Worm (Caenorhabditis elegans) whole organism, midembryonic: ENCODE measurements around the gene srz-54.

Source experiments
- T22C8.4 ChIP-seq: fragments of 200-800 bp; sonication (Bioruptor generic); IDR thresholded peaks from 2 replicates; pipeline ENCODE4 v1.3.6; 2022; ENCODE audit warnings: missing genetic modification characterization, missing compliant biosample characterization
- cog-1 ChIP-seq: sonication (generic microtip); optimal IDR thresholded peaks from 2 replicates; lab custom pipeline; 2016; ENCODE audit warnings: missing genetic modification characterization, missing compliant biosample characterization
- flt-1 ChIP-seq: fragments of 200-800 bp; sonication (Bioruptor generic); IDR thresholded peaks from 2 replicates; pipeline ENCODE4 v1.3.6; 2022; ENCODE audit warnings: missing genetic modification characterization, missing compliant biosample characterization
- klf-2 ChIP-seq: fragments of 200-800 bp; sonication (Bioruptor generic); conservative IDR thresholded peaks from 2 replicates; pipeline ENCODE4 v1.3.6; 2022; ENCODE audit warnings: missing genetic modification reagents, missing genetic modification characterization, missing compliant biosample characterization
- med-1 ChIP-seq: sonication (generic microtip); optimal IDR thresholded peaks from 2 replicates; lab custom pipeline; 2017; ENCODE audit warnings: missing genetic modification characterization, mild to moderate bottlenecking, missing compliant biosample characterization, antibody characterized with exemption, missing genetic modification reagents; ENCODE audit not compliant: insufficient read depth
- ref-1 ChIP-seq: fragments of 200-800 bp; sonication (Bioruptor generic); conservative IDR thresholded peaks from 2 replicates; pipeline ENCODE4 v1.3.6; 2022; ENCODE audit warnings: missing genetic modification reagents, missing genetic modification characterization, missing compliant biosample characterization
- tab-1 ChIP-seq: fragments of 200-800 bp; sonication (Bioruptor generic); IDR thresholded peaks from 2 replicates; pipeline ENCODE4 v1.3.6; 2022; ENCODE audit warnings: missing genetic modification characterization, missing compliant biosample characterization
- ztf-23 ChIP-seq: fragments of 200-800 bp; sonication (Bioruptor generic); IDR thresholded peaks from 2 replicates; pipeline ENCODE4 v1.3.6; 2022; ENCODE audit warnings: missing genetic modification reagents, missing genetic modification characterization, missing compliant biosample characterization
- ztf-29 ChIP-seq: fragments of 200-800 bp; sonication (Bioruptor generic); IDR thresholded peaks from 2 replicates; pipeline ENCODE4 v1.3.6; 2022; ENCODE audit warnings: missing genetic modification reagents, missing genetic modification characterization, missing compliant biosample characterization

The srz-54 gene

ce11 chrV:16972134-16972533 lies 8.3 kb upstream of the srz-54 start, which contains the start of gene srh-119:
Gene srh-119 (plus strand): TSS chrV:16972434.
- TF ChIP-seq ztf-29 (no peak), T22C8.4 (no peak), cog-1 (tag; lab: Kevin White, UChicago) (no peak), ref-1 (GFP tag; lab: Robert Waterston, UW) (no peak), tab-1 (no peak), flt-1 (no peak), ztf-23 (GFP tag; lab: Robert Waterston, UW) (no peak), med-1 (GFP tag; lab: Kevin White, UChicago) (no peak), klf-2 (GFP tag; lab: Robert Waterston, UW) (no peak)

- no peak for TF ChIP-seq ztf-29
- TF ChIP-seq tab-1 = no peak
- TF ChIP-seq ref-1 (GFP tag; lab: Robert Waterston, UW) = no peak
Observed at ce11 chrV:16973338-16973737, 7.1 kb upstream of the srz-54 start.

- TF ChIP-seq med-1 (GFP tag; lab: Kevin White, UChicago) = no peak
- no peak for TF ChIP-seq ztf-29
- TF ChIP-seq klf-2 (GFP tag; lab: Robert Waterston, UW) = no peak
- no peak for TF ChIP-seq T22C8.4
- TF ChIP-seq tab-1 = no peak
- no peak for TF ChIP-seq ztf-23 (GFP tag; lab: Robert Waterston, UW)
- TF ChIP-seq cog-1 (tag; lab: Kevin White, UChicago) = no peak
- TF ChIP-seq flt-1 = no peak
- no peak for TF ChIP-seq ref-1 (GFP tag; lab: Robert Waterston, UW)
Observed at ce11 chrV:16974919-16975318, 5.5 kb upstream of the srz-54 start, which contains the start of gene srx-54. Gene srx-54 (plus strand): TSS chrV:16975219.

- TF ChIP-seq T22C8.4 = no peak
- TF ChIP-seq ztf-29 = no peak
- TF ChIP-seq ref-1 (GFP tag; lab: Robert Waterston, UW) = no peak
- TF ChIP-seq ztf-23 (GFP tag; lab: Robert Waterston, UW) = no peak
- TF ChIP-seq klf-2 (GFP tag; lab: Robert Waterston, UW) = no peak
- no peak for TF ChIP-seq flt-1
- no peak for TF ChIP-seq tab-1
- no peak for TF ChIP-seq cog-1 (tag; lab: Kevin White, UChicago)
- no peak for TF ChIP-seq med-1 (GFP tag; lab: Kevin White, UChicago)
Observed at ce11 chrV:16987035-16987434, 6.6 kb downstream of the srz-54 start, which contains the start of gene Y102A5C.40. Gene Y102A5C.40 (minus strand): TSS chrV:16987135.

- TF ChIP-seq klf-2 (GFP tag; lab: Robert Waterston, UW) = no peak
- no peak for TF ChIP-seq tab-1
- no peak for TF ChIP-seq ztf-23 (GFP tag; lab: Robert Waterston, UW)
- TF ChIP-seq flt-1 = no peak
- TF ChIP-seq ref-1 (GFP tag; lab: Robert Waterston, UW) = no peak
- no peak for TF ChIP-seq cog-1 (tag; lab: Kevin White, UChicago)
- no peak for TF ChIP-seq med-1 (GFP tag; lab: Kevin White, UChicago)
- no peak for TF ChIP-seq ztf-29
- TF ChIP-seq T22C8.4 = no peak
Observed at ce11 chrV:16987783-16988182, 7.3 kb downstream of the srz-54 start.

- TF ChIP-seq tab-1 (no peak), T22C8.4 (no peak), ref-1 (GFP tag; lab: Robert Waterston, UW) (no peak), klf-2 (GFP tag; lab: Robert Waterston, UW) (no peak), ztf-29 (no peak), cog-1 (tag; lab: Kevin White, UChicago) (no peak), flt-1 (no peak), ztf-23 (GFP tag; lab: Robert Waterston, UW) (no peak), med-1 (GFP tag; lab: Kevin White, UChicago) (no peak)
Observed at ce11 chrV:16988614-16989013, 8.1 kb downstream of the srz-54 start, which contains the start of gene Y102A5C.27. Gene Y102A5C.27 (minus strand): TSS chrV:16988714.

ce11 chrV:16991734-16992133 lies 11.3 kb downstream of the srz-54 start, which contains the start of gene srz-95:
Gene srz-95 (plus strand): TSS chrV:16992034.
- TF ChIP-seq klf-2 (GFP tag; lab: Robert Waterston, UW) (no peak), flt-1 (no peak), cog-1 (tag; lab: Kevin White, UChicago) (no peak), ztf-29 (no peak), ztf-23 (GFP tag; lab: Robert Waterston, UW) (no peak), ref-1 (GFP tag; lab: Robert Waterston, UW) (no peak), med-1 (GFP tag; lab: Kevin White, UChicago) (no peak), T22C8.4 (no peak), tab-1 (no peak)

- TF ChIP-seq cog-1 (tag; lab: Kevin White, UChicago) = no peak
- TF ChIP-seq tab-1 = no peak
- TF ChIP-seq ref-1 (GFP tag; lab: Robert Waterston, UW) = no peak
- TF ChIP-seq klf-2 (GFP tag; lab: Robert Waterston, UW) = no peak
- TF ChIP-seq T22C8.4 = no peak
- TF ChIP-seq flt-1 = no peak
- no peak for TF ChIP-seq ztf-29
- no peak for TF ChIP-seq ztf-23 (GFP tag; lab: Robert Waterston, UW)
- no peak for TF ChIP-seq med-1 (GFP tag; lab: Kevin White, UChicago)
Observed at ce11 chrV:16992383-16992782, 11.9 kb downstream of the srz-54 start.

- no peak for TF ChIP-seq tab-1
- no peak for TF ChIP-seq cog-1 (tag; lab: Kevin White, UChicago)
- TF ChIP-seq med-1 (GFP tag; lab: Kevin White, UChicago) = no peak
- no peak for TF ChIP-seq klf-2 (GFP tag; lab: Robert Waterston, UW)
- TF ChIP-seq ref-1 (GFP tag; lab: Robert Waterston, UW) = no peak
- no peak for TF ChIP-seq ztf-29
- TF ChIP-seq flt-1 = no peak
- no peak for TF ChIP-seq ztf-23 (GFP tag; lab: Robert Waterston, UW)
- no peak for TF ChIP-seq T22C8.4
Observed at ce11 chrV:17000204-17000603, 19.7 kb downstream of the srz-54 start, which contains the start of gene str-217. Gene str-217 (minus strand): TSS chrV:17000304.

- TF ChIP-seq ztf-29 (no peak), ztf-23 (GFP tag; lab: Robert Waterston, UW) (no peak), cog-1 (tag; lab: Kevin White, UChicago) (no peak), ref-1 (GFP tag; lab: Robert Waterston, UW) (no peak)
Observed at ce11 chrV:17000635-17001034, 20.2 kb downstream of the srz-54 start.
